Fruit fly (Drosophila melanogaster) whole organism, wandering third instar larva: ENCODE results near the gene parvin.

ENCODE experiments used
- Dfd ChIP-seq: fragments of >200 bp; optimal IDR thresholded peaks from 2 replicates; lab custom pipeline; 2017; ENCODE audit warnings: missing biosample characterization, missing genetic modification characterization
- Hr78 ChIP-seq: fragments of >200 bp; optimal IDR thresholded peaks from 2 replicates; lab custom pipeline; 2017; ENCODE audit warnings: missing biosample characterization, missing genetic modification characterization
- Hr83 ChIP-seq: fragments of 200-300 bp; sonication (Bioruptor generic); optimal IDR thresholded peaks from 2 replicates; lab custom pipeline; 2016; ENCODE audit warnings: missing biosample characterization, mild to moderate bottlenecking, missing genetic modification characterization, moderate library complexity; ENCODE audit not compliant: poor library complexity, severe bottlenecking
- Mio ChIP-seq: sonication (Bioruptor generic); optimal IDR thresholded peaks from 2 replicates; lab custom pipeline; 2016; ENCODE audit warnings: missing biosample characterization, missing genetic modification characterization
- OdsH ChIP-seq: fragments of 200-800 bp; sonication (Bioruptor generic); optimal IDR thresholded peaks from 2 replicates; lab custom pipeline; 2016; ENCODE audit warnings: missing biosample characterization, mild to moderate bottlenecking, missing genetic modification characterization
- Rel ChIP-seq, 2 experiments: fragments of 200-800 bp; sonication (Bioruptor generic) in 1 of 2; optimal IDR thresholded peaks; 2 replicates in 1 of 2; 3 replicates in 1 of 2; lab custom pipeline; 2016 to 2019; ENCODE audit warnings: mild to moderate bottlenecking in 2 of 2, missing biosample characterization in 2 of 2, missing genetic modification characterization in 2 of 2, moderate library complexity in 1 of 2
- brk ChIP-seq: fragments of 200-800 bp; sonication (Bioruptor generic); optimal IDR thresholded peaks from 2 replicates; lab custom pipeline; 2016; ENCODE audit warnings: missing biosample characterization, mild to moderate bottlenecking, missing genetic modification characterization
- pan ChIP-seq: fragments of >200 bp; optimal IDR thresholded peaks from 2 replicates; lab custom pipeline; 2017
- psq ChIP-seq: fragments of 200-800 bp; sonication (Bioruptor generic); optimal IDR thresholded peaks from 3 replicates; lab custom pipeline; 2017; ENCODE audit warnings: missing biosample characterization, mild to moderate bottlenecking, missing genetic modification characterization, moderate library complexity
- rgr ChIP-seq: fragments of 200-800 bp; sonication (Bioruptor generic); optimal IDR thresholded peaks from 3 replicates; lab custom pipeline; 2016; ENCODE audit warnings: missing biosample characterization, mild to moderate bottlenecking, missing genetic modification characterization
- usp ChIP-seq: fragments of >200 bp; optimal IDR thresholded peaks from 2 replicates; lab custom pipeline; 2017; ENCODE audit warnings: missing biosample characterization, missing genetic modification characterization

DNA sequence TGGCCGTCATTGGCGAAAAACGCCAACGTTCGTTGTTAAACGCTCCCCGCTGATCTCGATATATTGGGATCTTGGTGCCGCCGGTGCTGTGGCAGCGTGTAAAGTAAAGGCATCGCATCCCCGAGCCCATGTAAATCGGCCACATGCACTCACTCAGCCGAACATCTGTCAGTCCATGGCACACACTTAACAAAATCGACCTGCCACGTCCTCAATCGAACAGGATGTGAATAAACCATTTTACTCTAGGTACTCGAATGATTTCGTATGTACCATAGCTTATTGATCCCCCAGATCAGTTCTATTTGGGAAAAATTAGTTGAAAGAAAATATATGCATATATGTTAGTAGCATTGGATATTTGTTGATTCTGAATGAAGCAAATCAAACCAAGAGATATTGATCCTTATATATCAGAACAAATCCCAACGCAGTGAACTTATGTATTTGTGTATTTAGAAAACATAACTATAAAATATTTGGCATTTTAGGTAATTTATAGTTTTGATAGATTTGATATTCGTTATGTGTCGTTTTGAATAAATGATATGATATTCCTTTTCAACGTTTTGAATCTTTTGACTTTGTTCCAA, 29.4 kb upstream of the parvin start:
- no peak for TF ChIP-seq Hr83 (GFP tag; lab: Kevin White, UChicago)
- no peak for TF ChIP-seq psq (GFP tag; lab: Kevin White, UChicago)
- TF ChIP-seq usp (GFP tag; lab: Kevin White, UChicago): no peak
- no peak for TF ChIP-seq OdsH (GFP tag; lab: Kevin White, UChicago)
- TF ChIP-seq rgr (GFP tag; lab: Kevin White, UChicago): no peak
- no peak for TF ChIP-seq pan (lab: Kevin White, UChicago)
- TF ChIP-seq Rel (GFP tag; optimal IDR thresholded peaks at IDR 0.05; lab: Kevin White, UChicago): no peak
- TF ChIP-seq Rel (tag; optimal IDR thresholded peaks at IDR 0.05; lab: Kevin White, UChicago): no peak
- TF ChIP-seq Mio (GFP tag; lab: Kevin White, UChicago): no peak
- no peak for TF ChIP-seq Dfd (GFP tag; lab: Kevin White, UChicago)
- no peak for TF ChIP-seq Hr78
- TF ChIP-seq brk (GFP tag; lab: Kevin White, UChicago): no peak
